Worm (Caenorhabditis elegans) whole organism, L1 larva: Measurements from ENCODE around the gene pho-5.

ENCODE experiments used
- F16B12.6 ChIP-seq: fragments of 150-350 bp; optimal IDR thresholded peaks from 2 replicates; lab custom pipeline; 2014; ENCODE audit warnings: missing biosample characterization, missing genetic modification characterization
- aly-2 ChIP-seq: fragments of 150-350 bp; optimal IDR thresholded peaks from 2 replicates; lab custom pipeline; 2014; ENCODE audit warnings: missing biosample characterization, missing genetic modification characterization
- ama-1 ChIP-seq: fragments of 150-350 bp; optimal IDR thresholded peaks from 2 replicates; lab custom pipeline; 2014
- blmp-1 ChIP-seq: fragments of 150-350 bp; optimal IDR thresholded peaks from 2 replicates; lab custom pipeline; 2014; ENCODE audit warnings: missing biosample characterization, missing genetic modification characterization
- ceh-63 ChIP-seq: fragments of 200-800 bp; sonication (Bioruptor generic); optimal IDR thresholded peaks from 2 replicates; lab custom pipeline; 2018; ENCODE audit warnings: mild to moderate bottlenecking, missing genetic modification characterization, missing compliant biosample characterization
- ceh-82 ChIP-seq, 3 experiments: fragments of 150-350 bp in 1 of 3; sonication (generic microtip) in 2 of 3; optimal IDR thresholded peaks; 2 replicates each; lab custom pipeline; 2014 to 2017; ENCODE audit warnings: missing biosample characterization in 3 of 3, missing genetic modification characterization in 3 of 3
- ceh-90 ChIP-seq: sonication (generic microtip); optimal IDR thresholded peaks from 2 replicates; lab custom pipeline; 2016; ENCODE audit warnings: missing genetic modification characterization, missing compliant biosample characterization
- ces-1 ChIP-seq: fragments of 150-350 bp; optimal IDR thresholded peaks from 2 replicates; lab custom pipeline; 2014; ENCODE audit warnings: missing biosample characterization, missing genetic modification reagents, missing genetic modification characterization
- dpl-1 ChIP-seq, 3 experiments: fragments of 150-350 bp in 2 of 3; sonication (generic microtip) in 1 of 3; optimal IDR thresholded peaks; 2 replicates each; lab custom pipeline; 2014 to 2017; ENCODE audit warnings: missing biosample characterization in 3 of 3, missing genetic modification characterization in 3 of 3, missing genetic modification reagents in 3 of 3
- efl-3 ChIP-seq: fragments of 200-800 bp; sonication (Bioruptor generic); optimal IDR thresholded peaks from 2 replicates; lab custom pipeline; 2018; ENCODE audit warnings: mild to moderate bottlenecking, missing genetic modification characterization, missing compliant biosample characterization
- egl-27 ChIP-seq, 2 experiments: fragments of 150-350 bp in 1 of 2; sonication (generic microtip); optimal IDR thresholded peaks; 3 replicates each; lab custom pipeline; 2017 to 2018; ENCODE audit warnings: missing biosample characterization in 2 of 2, missing genetic modification characterization in 2 of 2, missing genetic modification reagents in 2 of 2
- elt-2 ChIP-seq: sonication (generic microtip); optimal IDR thresholded peaks from 2 replicates; lab custom pipeline; 2016; ENCODE audit warnings: missing genetic modification characterization, mild to moderate bottlenecking, inconsistent platforms, missing compliant biosample characterization, missing genetic modification reagents
- fkh-10 ChIP-seq: sonication (generic microtip); optimal IDR thresholded peaks from 2 replicates; lab custom pipeline; 2017; ENCODE audit warnings: missing biosample characterization, missing genetic modification reagents, missing genetic modification characterization
- fkh-8 ChIP-seq: sonication (generic microtip); optimal IDR thresholded peaks from 2 replicates; lab custom pipeline; 2016; ENCODE audit warnings: mild to moderate bottlenecking, missing genetic modification characterization, missing compliant biosample characterization
- grh-1 ChIP-seq: fragments of 200-800 bp; sonication (Bioruptor generic); IDR thresholded peaks from 2 replicates; pipeline ENCODE4 v1.3.6; 2022; ENCODE audit warnings: missing genetic modification reagents, missing genetic modification characterization, missing compliant biosample characterization
- hlh-17 ChIP-seq: fragments of 200-800 bp; sonication (Bioruptor generic); optimal IDR thresholded peaks from 2 replicates; lab custom pipeline; 2018; ENCODE audit warnings: missing genetic modification characterization, mild to moderate bottlenecking, missing compliant biosample characterization, moderate library complexity, borderline replicate concordance
- hpl-2 ChIP-seq: fragments of 150-350 bp; optimal IDR thresholded peaks from 2 replicates; lab custom pipeline; 2014; ENCODE audit warnings: missing biosample characterization, missing genetic modification reagents, missing genetic modification characterization
- jun-1 ChIP-seq: fragments of 150-350 bp; optimal IDR thresholded peaks from 2 replicates; lab custom pipeline; 2014; ENCODE audit warnings: missing biosample characterization, missing genetic modification reagents, missing genetic modification characterization
- lin-13 ChIP-seq: fragments of 150-350 bp; optimal IDR thresholded peaks from 2 replicates; lab custom pipeline; 2014; ENCODE audit warnings: missing biosample characterization, missing genetic modification reagents, missing genetic modification characterization
- lin-14 ChIP-seq: fragments of 200-800 bp; sonication (Bioruptor generic); optimal IDR thresholded peaks from 2 replicates; lab custom pipeline; 2018; ENCODE audit warnings: mild to moderate bottlenecking, missing genetic modification characterization, moderate library complexity, missing compliant biosample characterization
- lin-15B ChIP-seq: fragments of 150-350 bp; sonication (generic microtip); optimal IDR thresholded peaks from 3 replicates; lab custom pipeline; 2014; ENCODE audit warnings: missing biosample characterization, missing genetic modification characterization
- lin-35 ChIP-seq, 2 experiments: fragments of 150-350 bp; optimal IDR thresholded peaks; 2 replicates each; lab custom pipeline; 2014; ENCODE audit warnings: missing biosample characterization in 2 of 2, missing genetic modification characterization in 2 of 2, missing genetic modification reagents in 2 of 2
- lir-3 ChIP-seq: sonication (generic microtip); optimal IDR thresholded peaks from 2 replicates; lab custom pipeline; 2016; ENCODE audit warnings: mild to moderate bottlenecking, missing genetic modification characterization, moderate library complexity, missing compliant biosample characterization; ENCODE audit not compliant: poor library complexity
- lsy-2 ChIP-seq, 2 experiments: fragments of 150-350 bp; optimal IDR thresholded peaks; 2 replicates each; lab custom pipeline; 2014; ENCODE audit warnings: missing biosample characterization in 2 of 2, missing genetic modification characterization in 2 of 2
- mdl-1 ChIP-seq, 2 experiments: fragments of 150-350 bp; optimal IDR thresholded peaks; 2 replicates each; lab custom pipeline; 2014 to 2017; ENCODE audit warnings: missing biosample characterization in 2 of 2, missing genetic modification characterization in 2 of 2, inconsistent platforms in 1 of 2
- mef-2 ChIP-seq: fragments of 150-350 bp; optimal IDR thresholded peaks from 2 replicates; lab custom pipeline; 2014; ENCODE audit warnings: missing biosample characterization, missing genetic modification characterization
- mep-1 ChIP-seq: fragments of 150-350 bp; optimal IDR thresholded peaks from 2 replicates; lab custom pipeline; 2014; ENCODE audit warnings: missing biosample characterization, missing genetic modification characterization
- nhr-12 ChIP-seq: sonication (generic microtip); optimal IDR thresholded peaks from 2 replicates; lab custom pipeline; 2017; ENCODE audit warnings: missing biosample characterization, missing genetic modification characterization
- nhr-19 ChIP-seq: fragments of 200-800 bp; sonication (Bioruptor generic); conservative IDR thresholded peaks from 2 replicates; pipeline ENCODE4 v1.3.6; 2022; ENCODE audit warnings: missing genetic modification characterization, missing compliant biosample characterization
- nhr-47 ChIP-seq: sonication (generic microtip); optimal IDR thresholded peaks from 2 replicates; lab custom pipeline; 2016; ENCODE audit warnings: mild to moderate bottlenecking, missing genetic modification characterization, moderate library complexity, missing compliant biosample characterization
- nhr-71 ChIP-seq: sonication (generic microtip); optimal IDR thresholded peaks from 2 replicates; lab custom pipeline; 2016; ENCODE audit warnings: mild to moderate bottlenecking, missing genetic modification characterization, moderate library complexity, missing compliant biosample characterization
- nhr-76 ChIP-seq: sonication (generic microtip); optimal IDR thresholded peaks from 2 replicates; lab custom pipeline; 2017; ENCODE audit warnings: missing biosample characterization, missing genetic modification characterization
- nhr-77 ChIP-seq: fragments of 150-350 bp; optimal IDR thresholded peaks from 2 replicates; lab custom pipeline; 2014; ENCODE audit warnings: missing biosample characterization, missing genetic modification characterization
- pag-3 ChIP-seq: sonication (generic microtip); optimal IDR thresholded peaks from 2 replicates; lab custom pipeline; 2017; ENCODE audit warnings: missing genetic modification characterization, mild to moderate bottlenecking, missing compliant biosample characterization, antibody characterized with exemption, borderline replicate concordance; ENCODE audit not compliant: insufficient read depth
- pax-3 ChIP-seq: fragments of 200-800 bp; sonication (Bioruptor generic); optimal IDR thresholded peaks from 2 replicates; lab custom pipeline; 2018; ENCODE audit warnings: mild to moderate bottlenecking, missing genetic modification characterization, moderate library complexity, missing compliant biosample characterization
- rnt-1 ChIP-seq: sonication (generic microtip); optimal IDR thresholded peaks from 2 replicates; lab custom pipeline; 2016; ENCODE audit warnings: mild to moderate bottlenecking, missing genetic modification characterization, moderate library complexity, missing compliant biosample characterization
- skn-1 ChIP-seq: fragments of 150-350 bp; optimal IDR thresholded peaks from 2 replicates; lab custom pipeline; 2014; ENCODE audit warnings: missing biosample characterization, missing genetic modification characterization
- snpc-4 ChIP-seq: fragments of 150-350 bp; optimal IDR thresholded peaks from 2 replicates; lab custom pipeline; 2014; ENCODE audit warnings: missing biosample characterization, missing genetic modification characterization
- sox-4 ChIP-seq: sonication (generic microtip); optimal IDR thresholded peaks from 2 replicates; lab custom pipeline; 2016; ENCODE audit warnings: missing genetic modification characterization, missing compliant biosample characterization
- sptf-1 ChIP-seq: fragments of 150-350 bp; optimal IDR thresholded peaks from 2 replicates; lab custom pipeline; 2014; ENCODE audit warnings: missing biosample characterization, missing genetic modification characterization
- sup-37 ChIP-seq: fragments of 200-800 bp; sonication (Bioruptor generic); optimal IDR thresholded peaks from 2 replicates; lab custom pipeline; 2018; ENCODE audit warnings: mild to moderate bottlenecking, missing genetic modification characterization, missing compliant biosample characterization
- swsn-7 ChIP-seq: sonication (generic microtip); optimal IDR thresholded peaks from 2 replicates; lab custom pipeline; 2016; ENCODE audit warnings: missing genetic modification characterization, missing compliant biosample characterization
- tbx-2 ChIP-seq: sonication (generic microtip); optimal IDR thresholded peaks from 2 replicates; lab custom pipeline; 2016; ENCODE audit warnings: missing genetic modification characterization, missing compliant biosample characterization
- tlp-1 ChIP-seq: fragments of 150-350 bp; optimal IDR thresholded peaks from 2 replicates; lab custom pipeline; 2014; ENCODE audit warnings: missing biosample characterization, missing genetic modification characterization
- unc-30 ChIP-seq: sonication (generic microtip); optimal IDR thresholded peaks from 2 replicates; lab custom pipeline; 2017; ENCODE audit warnings: missing biosample characterization, missing genetic modification characterization
- unc-86 ChIP-seq: sonication (generic microtip); optimal IDR thresholded peaks from 2 replicates; lab custom pipeline; 2016; ENCODE audit warnings: missing genetic modification characterization, missing compliant biosample characterization
- vab-15 ChIP-seq: sonication (generic microtip); optimal IDR thresholded peaks from 2 replicates; lab custom pipeline; 2017; ENCODE audit warnings: missing genotype, mild to moderate bottlenecking, missing genetic modification characterization, missing compliant biosample characterization
- zag-1 ChIP-seq: fragments of 150-350 bp; optimal IDR thresholded peaks from 2 replicates; lab custom pipeline; 2014; ENCODE audit warnings: missing biosample characterization, missing genetic modification characterization
- zip-4 ChIP-seq: fragments of 200-800 bp; sonication (Bioruptor generic); optimal IDR thresholded peaks from 2 replicates; lab custom pipeline; 2018; ENCODE audit warnings: mild to moderate bottlenecking, missing genetic modification characterization, moderate library complexity, missing compliant biosample characterization

Gene pho-5

DNA sequence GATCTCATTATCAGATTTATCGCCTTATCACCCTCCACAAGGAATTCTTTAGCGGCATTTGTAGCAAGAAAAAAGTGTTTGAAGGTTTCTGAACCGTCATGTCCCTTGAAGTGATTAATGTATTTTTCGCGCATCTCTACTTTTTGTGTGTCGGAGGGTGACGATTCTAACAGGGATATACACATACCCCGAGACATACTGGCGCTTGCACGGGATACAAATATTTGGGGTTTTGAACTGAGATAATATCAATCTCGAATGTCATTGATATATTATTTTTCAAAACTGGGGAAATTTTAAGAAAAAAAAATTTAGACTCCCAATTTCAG is 19.9 kb upstream of the pho-5 start (continued):
- TF ChIP-seq jun-1 (tag; lab: Kevin White, UChicago) (no peak), sox-4 (tag; lab: Kevin White, UChicago) (no peak), fkh-10 (GFP tag; lab: Kevin White, UChicago) (no peak), pag-3 (tag; lab: Kevin White, UChicago) (no peak), nhr-12 (tag; lab: Kevin White, UChicago) (no peak), blmp-1 (tag; lab: Kevin White, UChicago) (peak; percentile 90), ceh-82 (tag; optimal IDR thresholded peaks at IDR 0.05; lab: Kevin White, UChicago) (no peak), ceh-90 (tag; lab: Kevin White, UChicago) (no peak), dpl-1 (GFP tag; optimal IDR thresholded peaks at IDR 0.05; lab: Kevin White, UChicago) (no peak)
- TF ChIP-seq, all 84 proteins: peak for 11

DNA sequence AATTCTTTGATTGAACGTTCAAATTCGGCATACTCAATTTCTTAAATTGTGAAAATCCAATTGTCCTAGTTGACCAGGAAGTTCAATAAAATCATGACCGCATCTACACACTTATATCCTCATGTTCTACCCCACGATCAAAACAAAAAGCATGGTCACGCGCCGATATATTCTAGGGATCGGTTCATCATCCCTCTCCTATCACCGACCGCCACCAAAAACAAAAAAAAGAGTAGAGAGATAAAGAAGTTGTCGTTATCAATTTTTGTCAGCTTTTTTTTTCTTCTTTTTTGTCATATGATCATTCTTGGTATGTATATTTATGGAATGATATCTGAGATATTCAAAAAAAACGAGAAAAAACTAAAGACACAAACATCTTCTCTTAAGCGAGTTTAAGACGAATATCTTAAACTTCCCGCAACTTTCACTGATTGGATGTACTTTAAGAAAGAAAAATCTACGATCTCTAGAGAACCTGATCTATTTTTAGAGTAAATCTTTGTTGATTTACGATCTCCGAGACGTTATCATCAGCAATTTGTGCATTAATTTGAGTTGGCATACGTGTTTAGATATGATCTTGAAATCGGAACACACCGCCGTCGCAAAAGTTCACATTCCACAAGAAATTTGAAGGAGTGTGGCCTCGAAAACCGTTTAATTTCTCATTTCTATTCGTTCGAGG is 19.4 kb upstream of the pho-5 start:
- TF ChIP-seq hlh-17: no peak
- TF ChIP-seq lin-35 (GFP tag; optimal IDR thresholded peaks at IDR 0.05; lab: Kevin White, UChicago): peak in 1 of 2 experiments; percentile 46
- peak; percentile 23 for TF ChIP-seq nhr-47
- TF ChIP-seq lin-13: no peak
- TF ChIP-seq snpc-4 (tag; lab: Kevin White, UChicago): no peak
- no peak for TF ChIP-seq tlp-1 (tag; lab: Kevin White, UChicago)
- no peak for TF ChIP-seq egl-27 (tag; optimal IDR thresholded peaks at IDR 0.05; lab: Kevin White, UChicago)
- TF ChIP-seq sup-37 (GFP tag; lab: Kevin White, UChicago): no peak
- no peak for TF ChIP-seq fkh-10 (GFP tag; lab: Kevin White, UChicago)
- no peak for TF ChIP-seq F16B12.6 (tag; lab: Kevin White, UChicago)
- peak; percentile 52 for TF ChIP-seq lin-14
- TF ChIP-seq unc-30 (tag; lab: Kevin White, UChicago): no peak
- no peak for TF ChIP-seq swsn-7 (tag; lab: Kevin White, UChicago)
- TF ChIP-seq pag-3 (tag; lab: Kevin White, UChicago): no peak
- TF ChIP-seq skn-1 (tag; lab: Kevin White, UChicago): no peak
- peak; percentile 54 for TF ChIP-seq tbx-2 (tag; lab: Kevin White, UChicago)
- TF ChIP-seq aly-2 (tag; lab: Kevin White, UChicago): no peak
- no peak for TF ChIP-seq nhr-76
- no peak for TF ChIP-seq mep-1
- TF ChIP-seq rnt-1 (tag; lab: Kevin White, UChicago): no peak
- no peak for TF ChIP-seq efl-3 (GFP tag; lab: Kevin White, UChicago)
- TF ChIP-seq nhr-77 (tag; lab: Kevin White, UChicago): no peak
- TF ChIP-seq ama-1: no peak
- TF ChIP-seq lin-15B (tag; lab: Kevin White, UChicago): no peak
- no peak for TF ChIP-seq nhr-12 (tag; lab: Kevin White, UChicago)
- no peak for TF ChIP-seq unc-86 (tag; lab: Kevin White, UChicago)
- TF ChIP-seq zag-1: no peak
- TF ChIP-seq elt-2 (tag; lab: Kevin White, UChicago): peak; percentile 1
- peak in 1 of 2 experiments; percentile 51 for TF ChIP-seq mdl-1 (tag; optimal IDR thresholded peaks at IDR 0.05; lab: Kevin White, UChicago)
- TF ChIP-seq lir-3 (tag; lab: Kevin White, UChicago): peak; percentile 10
- peak; percentile 49 for TF ChIP-seq nhr-19 (GFP tag; lab: Robert Waterston, UW)
- TF ChIP-seq zip-4: no peak
- no peak for TF ChIP-seq ceh-63 (GFP tag; lab: Kevin White, UChicago)
- TF ChIP-seq hpl-2: no peak
- TF ChIP-seq ces-1 (GFP tag; lab: Kevin White, UChicago): no peak
- peak; percentile 73 for TF ChIP-seq blmp-1 (tag; lab: Kevin White, UChicago)
- peak in 1 of 2 experiments; percentile 24 for TF ChIP-seq lsy-2 (tag; optimal IDR thresholded peaks at IDR 0.05; lab: Kevin White, UChicago)
- TF ChIP-seq grh-1 (GFP tag; lab: Robert Waterston, UW): no peak
- no peak for TF ChIP-seq ceh-82 (tag; optimal IDR thresholded peaks at IDR 0.05; lab: Kevin White, UChicago)
- peak; percentile 65 for TF ChIP-seq nhr-71 (tag; lab: Kevin White, UChicago)
- TF ChIP-seq mef-2 (tag; lab: Kevin White, UChicago): no peak
- TF ChIP-seq fkh-8 (tag; lab: Kevin White, UChicago): no peak
- TF ChIP-seq pax-3 (tag; lab: Kevin White, UChicago): no peak
- TF ChIP-seq vab-15: no peak
- no peak for TF ChIP-seq sptf-1 (tag; lab: Kevin White, UChicago)
